Worm (Caenorhabditis elegans) whole organism, early embryonic: ENCODE data around the gene mrpl-28.

Source experiments
- B0310.2 ChIP-seq: sonication (generic microtip); optimal IDR thresholded peaks from 2 replicates; lab custom pipeline; 2016; ENCODE audit warnings: mild to moderate bottlenecking, missing genetic modification characterization, missing compliant biosample characterization
- F13C5.2 ChIP-seq: sonication (generic microtip); optimal IDR thresholded peaks from 2 replicates; lab custom pipeline; 2017; ENCODE audit warnings: mild to moderate bottlenecking, missing genetic modification characterization, inconsistent platforms, missing compliant biosample characterization
- aly-1 ChIP-seq: sonication (generic microtip); optimal IDR thresholded peaks from 2 replicates; lab custom pipeline; 2016; ENCODE audit warnings: missing genetic modification characterization, missing compliant biosample characterization
- ama-1 ChIP-seq: fragments of 150-350 bp; optimal IDR thresholded peaks from 2 replicates; lab custom pipeline; 2014
- ceh-13 ChIP-seq: fragments of 200-800 bp; sonication (Bioruptor generic); optimal IDR thresholded peaks from 2 replicates; lab custom pipeline; 2018; ENCODE audit warnings: mild to moderate bottlenecking, missing genetic modification characterization, missing compliant biosample characterization
- ceh-36 ChIP-seq: sonication (generic microtip); optimal IDR thresholded peaks from 2 replicates; lab custom pipeline; 2016; ENCODE audit warnings: missing genetic modification characterization, inconsistent platforms, missing compliant biosample characterization
- ets-7 ChIP-seq: sonication (generic microtip); optimal IDR thresholded peaks from 2 replicates; lab custom pipeline; 2016; ENCODE audit warnings: missing genotype, missing genetic modification characterization, missing compliant biosample characterization
- flt-1 ChIP-seq: fragments of 200-800 bp; sonication (Bioruptor generic); IDR thresholded peaks from 2 replicates; pipeline ENCODE4 v1.3.6; 2022; ENCODE audit warnings: missing genetic modification characterization, missing compliant biosample characterization
- hmbx-1 ChIP-seq: sonication (generic microtip); optimal IDR thresholded peaks from 2 replicates; lab custom pipeline; 2016; ENCODE audit warnings: mild to moderate bottlenecking, missing genetic modification characterization, missing compliant biosample characterization
- hmg-4 ChIP-seq: fragments of 200-800 bp; sonication (Bioruptor generic); optimal IDR thresholded peaks from 2 replicates; lab custom pipeline; 2018; ENCODE audit warnings: mild to moderate bottlenecking, missing genetic modification characterization, missing compliant biosample characterization
- hnd-1 ChIP-seq: sonication (generic microtip); optimal IDR thresholded peaks from 2 replicates; lab custom pipeline; 2016; ENCODE audit warnings: missing genetic modification characterization, missing compliant biosample characterization
- pes-1 ChIP-seq: fragments of 200-800 bp; sonication (Bioruptor generic); IDR thresholded peaks from 2 replicates; pipeline ENCODE4 v1.3.6; 2022; ENCODE audit warnings: missing genetic modification reagents, missing genetic modification characterization, missing compliant biosample characterization
- scrt-1 ChIP-seq: fragments of 200-800 bp; sonication (Bioruptor generic); IDR thresholded peaks from 2 replicates; pipeline ENCODE4 v1.3.6; 2022; ENCODE audit warnings: missing genetic modification characterization, missing compliant biosample characterization
- sea-1 ChIP-seq: fragments of 200-800 bp; sonication (Bioruptor generic); conservative IDR thresholded peaks from 2 replicates; pipeline ENCODE4 v1.3.6; 2022; ENCODE audit warnings: missing genetic modification characterization, missing compliant biosample characterization
- tbx-11 ChIP-seq: fragments of 200-800 bp; sonication (Bioruptor generic); IDR thresholded peaks from 2 replicates; pipeline ENCODE4 v1.3.6; 2022; ENCODE audit warnings: missing genetic modification characterization, missing compliant biosample characterization
- tbx-37 ChIP-seq: fragments of 200-800 bp; sonication (Bioruptor generic); conservative IDR thresholded peaks from 2 replicates; pipeline ENCODE4 v1.3.6; 2022; ENCODE audit warnings: missing genetic modification reagents, missing genetic modification characterization, missing compliant biosample characterization
- tra-4 ChIP-seq: sonication (generic microtip); optimal IDR thresholded peaks from 2 replicates; lab custom pipeline; 2017; ENCODE audit warnings: missing genetic modification characterization, missing compliant biosample characterization

Gene mrpl-28

DNA sequence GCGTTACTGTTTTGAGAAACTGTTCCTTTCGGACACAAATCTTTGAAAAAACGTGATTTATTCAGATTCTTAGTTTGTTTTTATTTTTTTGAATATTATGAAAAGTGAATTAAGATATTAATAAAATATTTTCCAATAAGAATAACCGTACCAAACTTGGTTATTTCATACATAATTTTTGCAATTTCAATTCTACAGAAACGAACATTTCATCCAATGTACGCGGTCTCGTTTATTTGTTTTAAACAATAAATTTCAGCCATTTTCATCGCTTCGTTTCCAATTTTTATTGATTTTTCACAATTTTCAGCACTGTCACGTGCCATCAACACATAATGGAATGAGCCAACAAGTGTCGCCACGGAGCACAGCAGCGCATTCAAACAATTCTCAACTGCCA is 8.9 kb downstream of the mrpl-28 start, which contains the start of gene T25D3.4:
Gene T25D3.4 (plus strand): TSS at position 301 of the 400 bp plus-strand sequence.
- no peak for TF ChIP-seq tbx-11 (GFP tag; lab: Robert Waterston, UW)
- no peak for TF ChIP-seq hmg-4
- TF ChIP-seq pes-1 (GFP tag; lab: Robert Waterston, UW) = no peak
- no peak for TF ChIP-seq sea-1
- no peak for TF ChIP-seq scrt-1 (GFP tag; lab: Robert Waterston, UW)
- TF ChIP-seq ceh-36 (tag; lab: Kevin White, UChicago) = no peak

DNA sequence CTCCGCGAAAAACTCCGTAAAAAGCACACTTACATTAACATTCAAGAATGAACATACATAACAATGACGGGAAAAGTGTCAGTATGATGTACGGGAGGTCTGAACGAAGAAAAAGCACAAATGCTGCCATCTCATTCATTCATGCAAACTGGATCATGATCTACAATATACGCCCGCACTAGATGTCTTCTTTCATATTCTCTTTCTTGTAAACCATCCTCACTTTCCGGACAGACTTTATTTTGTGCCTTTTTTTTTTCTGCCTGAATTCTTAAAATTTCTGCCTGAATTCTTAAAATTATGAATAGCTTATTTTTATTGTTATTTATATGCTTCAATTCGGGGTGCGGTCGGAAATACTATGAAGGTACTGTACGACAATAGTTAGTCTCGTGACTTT is 20.6 kb downstream of the mrpl-28 start, which contains the start of gene K10B4.1:
Gene K10B4.1 (plus strand): TSS at position 301 of the 400 bp plus-strand sequence.
- no peak for TF ChIP-seq ets-7

DNA sequence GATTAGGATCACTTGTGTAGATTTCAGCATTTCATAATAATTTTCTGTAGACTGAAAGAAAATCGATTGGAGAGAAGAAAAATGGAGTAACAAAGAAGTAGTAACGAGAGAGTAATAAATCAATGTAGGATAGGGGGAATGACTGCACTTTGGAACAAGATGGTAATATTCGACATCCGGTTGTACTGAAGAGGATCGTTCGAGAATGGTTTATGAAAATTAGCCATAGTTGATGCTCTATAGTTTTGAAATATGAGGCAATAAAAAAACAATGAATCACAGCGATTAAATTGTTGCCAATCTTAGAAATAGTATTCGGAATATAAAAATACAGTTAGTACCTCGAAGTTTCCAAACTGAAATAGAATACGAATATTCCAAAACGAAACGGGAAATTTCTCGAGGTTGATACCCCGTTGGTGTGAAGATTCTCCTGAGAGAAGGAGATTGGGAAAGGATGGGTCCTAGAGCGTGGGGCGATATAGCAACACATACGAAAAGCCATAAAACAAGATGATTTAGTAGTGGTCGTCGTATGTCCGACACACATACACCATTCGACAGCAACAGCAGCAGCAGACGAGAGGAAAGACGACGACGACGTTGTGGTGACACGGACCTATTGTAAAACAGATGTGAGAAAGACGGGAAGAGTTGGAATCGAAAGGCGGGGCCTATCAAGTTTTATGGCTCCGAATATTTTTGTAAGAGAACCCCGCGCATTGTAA is 22.1 kb downstream of the mrpl-28 start, which contains the start of gene cwn-1:
Gene cwn-1 (minus strand): TSS at position 51 of the 728 bp plus-strand sequence.
- TF ChIP-seq sea-1 = no peak
- TF ChIP-seq ets-7 = no peak
- no peak for TF ChIP-seq hmg-4
- TF ChIP-seq ama-1 = no peak
- no peak for TF ChIP-seq ceh-13 (GFP tag; lab: Kevin White, UChicago)
- TF ChIP-seq scrt-1 (GFP tag; lab: Robert Waterston, UW) = no peak

DNA sequence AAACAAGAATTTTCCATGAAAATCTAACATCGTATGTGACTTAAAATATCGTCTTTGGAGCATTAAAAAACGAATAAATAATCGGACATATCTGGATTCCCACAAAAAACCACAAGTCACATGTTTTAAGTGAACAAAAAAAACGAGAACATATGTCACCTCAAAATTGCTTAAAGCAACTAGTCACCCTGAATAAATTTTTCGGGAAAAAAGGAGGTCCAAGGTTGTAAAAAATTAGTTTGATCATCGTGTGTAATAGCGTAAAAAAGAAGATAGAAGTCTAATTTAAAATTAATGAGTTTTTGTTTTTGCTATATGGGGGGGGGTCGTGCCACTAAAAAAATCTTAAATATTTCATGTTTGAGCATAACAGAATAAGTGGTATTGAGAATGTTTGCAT is 26.0 kb downstream of the mrpl-28 start:
- TF ChIP-seq F13C5.2 (tag; lab: Kevin White, UChicago) = no peak

DNA sequence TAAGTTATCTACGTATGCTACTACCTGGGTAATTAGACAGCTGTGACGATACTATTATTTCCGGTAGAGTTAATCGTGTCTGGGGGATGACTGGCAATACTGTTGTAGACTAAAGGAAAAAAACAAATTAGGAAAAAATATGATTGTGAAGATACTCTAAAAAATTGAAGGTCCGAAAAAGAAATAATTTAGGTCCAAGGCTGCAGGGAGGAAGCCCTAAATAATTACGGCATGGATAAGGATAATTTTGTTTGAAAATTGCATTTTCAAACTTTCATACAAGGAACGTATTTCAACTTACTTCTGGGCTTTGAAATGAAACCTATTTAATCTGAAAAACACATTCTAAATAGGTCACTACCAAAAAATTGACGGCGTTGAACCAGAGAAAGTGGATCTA is 26.9 kb downstream of the mrpl-28 start, which contains the start of gene srd-3:
Gene srd-3 (minus strand): TSS at position 101 of the 400 bp plus-strand sequence.
- TF ChIP-seq B0310.2 (no peak), ama-1 (no peak), tbx-11 (GFP tag; lab: Robert Waterston, UW) (no peak), scrt-1 (GFP tag; lab: Robert Waterston, UW) (no peak), aly-1 (tag; lab: Kevin White, UChicago) (no peak), hmbx-1 (tag; lab: Kevin White, UChicago) (no peak), hnd-1 (tag; lab: Kevin White, UChicago) (no peak), F13C5.2 (tag; lab: Kevin White, UChicago) (no peak), sea-1 (no peak), tra-4 (no peak), ceh-36 (tag; lab: Kevin White, UChicago) (no peak), ets-7 (no peak), hmg-4 (no peak), ceh-13 (GFP tag; lab: Kevin White, UChicago) (no peak), pes-1 (GFP tag; lab: Robert Waterston, UW) (no peak), tbx-37 (no peak), flt-1 (GFP tag; lab: Robert Waterston, UW) (no peak)

DNA sequence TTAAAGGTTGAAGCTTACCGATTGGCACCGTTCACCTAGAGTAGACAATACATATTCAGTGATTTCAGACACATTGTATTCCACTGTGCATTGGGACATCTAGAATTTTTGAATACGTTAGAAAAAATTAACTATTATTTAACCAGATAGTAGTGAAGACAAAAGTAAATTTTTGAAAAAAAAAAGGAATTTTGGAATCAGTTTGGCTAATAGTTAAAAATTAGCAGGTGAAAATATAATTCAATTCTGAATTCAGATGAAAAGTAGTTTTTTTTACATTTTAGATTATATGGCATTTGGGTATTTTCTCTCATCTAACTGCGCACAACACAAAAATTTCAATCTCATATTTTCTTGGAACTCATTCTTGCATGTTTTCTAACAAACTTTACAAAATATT is 30.9 kb downstream of the mrpl-28 start, which contains the start of gene nmur-2:
Gene nmur-2 (minus strand): TSS at position 101 of the 400 bp plus-strand sequence.
- TF ChIP-seq hmbx-1 (tag; lab: Kevin White, UChicago) (no peak), tra-4 (no peak), ceh-13 (GFP tag; lab: Kevin White, UChicago) (no peak)

DNA sequence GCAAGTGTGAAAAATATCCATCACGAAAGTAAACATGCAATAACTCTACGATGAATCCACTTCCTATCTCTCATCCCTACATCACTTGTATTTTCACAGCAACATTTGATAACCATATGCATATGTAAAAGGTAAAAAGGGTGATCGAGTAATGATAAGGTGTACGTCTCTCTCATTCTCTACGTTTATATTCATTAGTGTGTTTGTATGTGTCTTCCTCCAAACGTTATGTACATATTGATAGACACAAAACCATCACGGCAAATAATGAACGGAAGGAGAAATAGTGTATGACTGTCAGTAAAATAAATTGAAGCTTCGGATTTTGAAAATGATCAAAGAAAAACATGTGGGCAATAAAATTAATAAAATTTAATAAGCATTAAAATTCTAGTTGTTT is 33.3 kb downstream of the mrpl-28 start:
- TF ChIP-seq tbx-37 (no peak), ceh-13 (GFP tag; lab: Kevin White, UChicago) (no peak), B0310.2 (no peak), hnd-1 (tag; lab: Kevin White, UChicago) (no peak), ets-7 (no peak), tbx-11 (GFP tag; lab: Robert Waterston, UW) (no peak), aly-1 (tag; lab: Kevin White, UChicago) (no peak), scrt-1 (GFP tag; lab: Robert Waterston, UW) (no peak), pes-1 (GFP tag; lab: Robert Waterston, UW) (no peak), flt-1 (GFP tag; lab: Robert Waterston, UW) (no peak), ama-1 (no peak), tra-4 (no peak)

DNA sequence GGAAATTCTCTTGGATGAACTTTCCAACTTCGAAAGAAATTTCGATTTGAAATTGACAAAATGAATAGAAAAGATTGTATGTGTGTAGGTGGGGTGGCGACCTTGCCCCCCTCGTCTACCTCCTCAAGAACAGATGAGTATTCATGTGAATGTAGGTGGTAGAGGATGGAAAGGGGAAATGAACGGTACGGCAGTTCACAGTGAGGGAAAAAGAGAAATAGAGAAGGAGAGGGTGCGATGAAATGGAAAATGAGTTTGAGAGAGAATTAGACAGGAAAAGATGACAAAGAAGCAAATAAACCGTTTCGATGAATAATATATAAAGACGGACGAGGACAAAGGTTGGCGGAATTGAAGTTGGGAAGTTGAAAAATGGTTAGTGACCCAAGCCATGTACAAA is 33.8 kb downstream of the mrpl-28 start:
- TF ChIP-seq scrt-1 (GFP tag; lab: Robert Waterston, UW) (no peak), sea-1 (no peak), tra-4 (no peak), pes-1 (GFP tag; lab: Robert Waterston, UW) (no peak), tbx-11 (GFP tag; lab: Robert Waterston, UW) (no peak), ceh-36 (tag; lab: Kevin White, UChicago) (no peak), F13C5.2 (tag; lab: Kevin White, UChicago) (no peak), hmbx-1 (tag; lab: Kevin White, UChicago) (no peak), B0310.2 (no peak), ets-7 (no peak), ceh-13 (GFP tag; lab: Kevin White, UChicago) (no peak), flt-1 (GFP tag; lab: Robert Waterston, UW) (no peak), aly-1 (tag; lab: Kevin White, UChicago) (no peak), hmg-4 (no peak), ama-1 (no peak), hnd-1 (tag; lab: Kevin White, UChicago) (no peak)

DNA sequence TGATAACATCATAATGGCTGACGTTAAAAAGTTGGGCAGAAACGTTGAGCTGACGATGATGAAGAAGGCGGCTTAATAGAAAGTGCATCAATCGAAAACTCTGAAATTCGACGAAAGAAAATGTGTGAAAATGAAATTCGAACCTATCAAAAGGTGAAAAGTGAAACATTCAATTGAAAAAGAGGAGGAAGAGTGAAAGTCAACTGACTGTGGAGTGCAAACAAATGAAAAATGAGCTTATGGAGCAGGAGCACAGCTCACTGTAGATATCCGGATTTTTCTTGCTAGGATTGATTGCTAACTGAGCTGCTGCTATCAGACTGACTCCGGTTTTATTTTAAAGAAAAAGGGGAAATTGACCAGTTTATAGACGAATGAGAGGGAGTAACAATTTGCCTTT is 34.7 kb downstream of the mrpl-28 start, which contains the start of gene K10B4.3:
Gene K10B4.3 (minus strand): TSS at position 101 of the 400 bp plus-strand sequence.
- TF ChIP-seq scrt-1 (GFP tag; lab: Robert Waterston, UW) (no peak), hmg-4 (no peak), tbx-11 (GFP tag; lab: Robert Waterston, UW) (no peak), tbx-37 (no peak), B0310.2 (no peak), hmbx-1 (tag; lab: Kevin White, UChicago) (no peak), tra-4 (no peak), ceh-36 (tag; lab: Kevin White, UChicago) (no peak), sea-1 (no peak), flt-1 (GFP tag; lab: Robert Waterston, UW) (no peak)
